Worm (Caenorhabditis elegans) whole organism, L4 larva: ENCODE measurements around the gene R04E5.7.

ENCODE experiments used
- D1046.2 ChIP-seq: fragments of 200-800 bp; sonication (Bioruptor generic); IDR thresholded peaks from 2 replicates; pipeline ENCODE4 v1.3.6; 2022; ENCODE audit warnings: missing genetic modification characterization, missing compliant biosample characterization
- F26F4.8 ChIP-seq: fragments of 200-800 bp; sonication (Bioruptor generic); conservative IDR thresholded peaks from 2 replicates; pipeline ENCODE4 v1.3.6; 2022; ENCODE audit warnings: missing genetic modification characterization, missing compliant biosample characterization
- F44E2.7 ChIP-seq: fragments of 200-800 bp; sonication (Bioruptor generic); IDR thresholded peaks from 2 replicates; pipeline ENCODE4 v2.1.2; 2022; ENCODE audit warnings: missing genetic modification characterization, missing compliant biosample characterization
- F49E8.2 ChIP-seq: sonication (generic microtip); optimal IDR thresholded peaks from 2 replicates; lab custom pipeline; 2016; ENCODE audit warnings: missing compliant biosample characterization, mild to moderate bottlenecking, missing genetic modification characterization, borderline replicate concordance
- T26A8.4 ChIP-seq: fragments of 200-800 bp; sonication (Bioruptor generic); IDR thresholded peaks from 2 replicates; pipeline ENCODE4 v1.3.6; 2022; ENCODE audit warnings: missing genetic modification characterization, missing compliant biosample characterization
- Y5F2A.4 ChIP-seq: fragments of 200-800 bp; sonication (Bioruptor generic); optimal IDR thresholded peaks from 2 replicates; lab custom pipeline; 2018; ENCODE audit warnings: mild to moderate bottlenecking, missing genetic modification characterization, missing compliant biosample characterization
- ZK546.5 ChIP-seq, 2 experiments: sonication (generic microtip); optimal IDR thresholded peaks; 2 replicates each; lab custom pipeline; 2017; ENCODE audit warnings: missing biosample characterization in 2 of 2, missing genetic modification characterization in 2 of 2
- ama-1 ChIP-seq: fragments of 150-350 bp; optimal IDR thresholded peaks from 2 replicates; lab custom pipeline; 2014; ENCODE audit warnings: inconsistent platforms, mixed read lengths
- arid-1 ChIP-seq: fragments of 200-800 bp; sonication (Bioruptor generic); conservative IDR thresholded peaks from 2 replicates; pipeline ENCODE4 v1.3.6; 2022; ENCODE audit warnings: missing genetic modification reagents, missing genetic modification characterization, missing compliant biosample characterization
- ceh-20 ChIP-seq: fragments of 200-800 bp; sonication (Bioruptor generic); IDR thresholded peaks from 2 replicates; pipeline ENCODE4 v1.3.6; 2022; ENCODE audit warnings: missing genetic modification reagents, missing genetic modification characterization, missing compliant biosample characterization
- ceh-28 ChIP-seq: fragments of 150-350 bp; optimal IDR thresholded peaks from 2 replicates; lab custom pipeline; 2014; ENCODE audit warnings: missing biosample characterization, missing genetic modification reagents, missing genetic modification characterization
- ceh-44 ChIP-seq: fragments of 200-800 bp; sonication (Bioruptor generic); IDR thresholded peaks from 2 replicates; pipeline ENCODE4 v1.3.6; 2022; ENCODE audit warnings: missing genetic modification reagents, missing genetic modification characterization, missing compliant biosample characterization
- ctbp-1 ChIP-seq: fragments of 200-800 bp; sonication (Bioruptor generic); IDR thresholded peaks from 2 replicates; pipeline ENCODE4 v1.3.6; 2022; ENCODE audit warnings: missing genetic modification reagents, missing genetic modification characterization, missing compliant biosample characterization
- daf-12 ChIP-seq: fragments of 150-350 bp; optimal IDR thresholded peaks from 2 replicates; lab custom pipeline; 2014; ENCODE audit warnings: missing biosample characterization, missing genetic modification reagents, missing genetic modification characterization
- daf-16 ChIP-seq, 3 experiments: sonication (generic microtip); optimal IDR thresholded peaks; 2 replicates each; lab custom pipeline; 2016 to 2017; ENCODE audit warnings: missing genetic modification characterization in 3 of 3, missing genetic modification reagents in 3 of 3, mild to moderate bottlenecking in 2 of 3, missing compliant biosample characterization in 2 of 3, missing biosample characterization in 1 of 3, moderate library complexity in 1 of 3
- daf-19 ChIP-seq: fragments of 200-800 bp; sonication (Bioruptor generic); conservative IDR thresholded peaks from 2 replicates; pipeline ENCODE4 v1.3.6; 2022; ENCODE audit warnings: missing genetic modification characterization, missing compliant biosample characterization
- dmd-8 ChIP-seq: fragments of 200-800 bp; sonication (Bioruptor generic); IDR thresholded peaks from 2 replicates; pipeline ENCODE4 v1.3.6; 2022; ENCODE audit warnings: missing genetic modification characterization, missing compliant biosample characterization
- dmd-9 ChIP-seq: fragments of 200-800 bp; sonication (Bioruptor generic); IDR thresholded peaks from 2 replicates; pipeline ENCODE4 v1.3.6; 2022; ENCODE audit warnings: missing genetic modification reagents, missing genetic modification characterization, missing compliant biosample characterization
- egl-43 ChIP-seq: fragments of 200-800 bp; sonication (Bioruptor generic); IDR thresholded peaks from 2 replicates; pipeline ENCODE4 v1.3.6; 2022; ENCODE audit warnings: missing genetic modification reagents, missing genetic modification characterization, missing compliant biosample characterization
- fos-1 ChIP-seq: fragments of 150-350 bp; optimal IDR thresholded peaks from 2 replicates; lab custom pipeline; 2014; ENCODE audit warnings: missing biosample characterization, missing genetic modification characterization
- hmg-1.1 ChIP-seq: fragments of 200-800 bp; sonication (Bioruptor generic); IDR thresholded peaks from 2 replicates; pipeline ENCODE4 v1.3.6; 2022; ENCODE audit warnings: missing genetic modification reagents, missing genetic modification characterization, missing compliant biosample characterization
- jun-1 ChIP-seq: fragments of 150-350 bp; optimal IDR thresholded peaks from 2 replicates; lab custom pipeline; 2014; ENCODE audit warnings: missing biosample characterization, missing genetic modification reagents, missing genetic modification characterization
- lin-1 ChIP-seq: fragments of 200-800 bp; sonication (Bioruptor generic); IDR thresholded peaks from 2 replicates; pipeline ENCODE4 v1.3.6; 2022; ENCODE audit warnings: missing genetic modification reagents, missing genetic modification characterization, missing compliant biosample characterization
- lir-3 ChIP-seq: sonication (generic microtip); optimal IDR thresholded peaks from 2 replicates; lab custom pipeline; 2016; ENCODE audit warnings: mild to moderate bottlenecking, missing genetic modification characterization, missing compliant biosample characterization
- lsy-2 ChIP-seq, 2 experiments: fragments of 150-350 bp in 1 of 2; sonication (generic microtip) in 1 of 2; optimal IDR thresholded peaks; 2 replicates each; lab custom pipeline; 2014 to 2017; ENCODE audit warnings: missing biosample characterization in 2 of 2, missing genetic modification characterization in 2 of 2
- madf-9 ChIP-seq: fragments of 200-800 bp; sonication (Bioruptor generic); conservative IDR thresholded peaks from 2 replicates; pipeline ENCODE4 v1.3.6; 2022; ENCODE audit warnings: missing genetic modification reagents, missing genetic modification characterization, missing compliant biosample characterization
- mdt-29 ChIP-seq: fragments of 200-800 bp; sonication (Bioruptor generic); IDR thresholded peaks from 2 replicates; pipeline ENCODE4 v1.3.6; 2022; ENCODE audit warnings: missing genetic modification reagents, missing genetic modification characterization, missing compliant biosample characterization
- mes-2 ChIP-seq: sonication (generic microtip); optimal IDR thresholded peaks from 2 replicates; lab custom pipeline; 2016; ENCODE audit warnings: missing genotype, mild to moderate bottlenecking, missing genetic modification characterization, missing compliant biosample characterization; ENCODE audit not compliant: poor library complexity, severe bottlenecking
- mxl-2 ChIP-seq: fragments of 200-800 bp; sonication (Bioruptor generic); conservative IDR thresholded peaks from 2 replicates; pipeline ENCODE4 v1.3.6; 2022; ENCODE audit warnings: missing genetic modification reagents, missing genetic modification characterization, missing compliant biosample characterization
- nhr-10 ChIP-seq: fragments of 150-350 bp; optimal IDR thresholded peaks from 2 replicates; lab custom pipeline; 2014; ENCODE audit warnings: missing biosample characterization, missing genetic modification characterization
- nhr-102 ChIP-seq: sonication (generic microtip); optimal IDR thresholded peaks from 2 replicates; lab custom pipeline; 2016; ENCODE audit warnings: mild to moderate bottlenecking, missing genetic modification characterization, moderate library complexity, missing compliant biosample characterization
- nhr-11 ChIP-seq: fragments of 150-350 bp; optimal IDR thresholded peaks from 2 replicates; lab custom pipeline; 2014; ENCODE audit warnings: missing biosample characterization, missing genetic modification characterization
- nhr-28 ChIP-seq: fragments of 150-350 bp; optimal IDR thresholded peaks from 2 replicates; lab custom pipeline; 2014; ENCODE audit warnings: missing biosample characterization, missing genetic modification characterization
- nhr-41 ChIP-seq: fragments of 200-800 bp; sonication (Bioruptor generic); IDR thresholded peaks from 2 replicates; pipeline ENCODE4 v1.3.6; 2022; ENCODE audit warnings: missing genetic modification reagents, missing genetic modification characterization, missing compliant biosample characterization
- nhr-48 ChIP-seq: sonication (generic microtip); optimal IDR thresholded peaks from 2 replicates; lab custom pipeline; 2016; ENCODE audit warnings: mild to moderate bottlenecking, missing genetic modification characterization, missing compliant biosample characterization
- nhr-77 ChIP-seq: fragments of 150-350 bp; optimal IDR thresholded peaks from 2 replicates; lab custom pipeline; 2014; ENCODE audit warnings: missing biosample characterization, missing genetic modification characterization
- pha-4 ChIP-seq, 2 experiments: fragments of 150-350 bp in 1 of 2; fragments of 200-800 bp in 1 of 2; sonication (Bioruptor generic) in 1 of 2; IDR thresholded peaks in 1 of 2; optimal IDR thresholded peaks in 1 of 2; 2 replicates each; pipeline versions ENCODE4 v1.3.6 to Lab custom; 2014 to 2022; ENCODE audit warnings: missing genetic modification characterization in 2 of 2, missing genetic modification reagents in 2 of 2, missing biosample characterization in 1 of 2, missing compliant biosample characterization in 1 of 2
- pqm-1 ChIP-seq: sonication (generic microtip); optimal IDR thresholded peaks from 2 replicates; lab custom pipeline; 2017; ENCODE audit warnings: missing biosample characterization, missing genetic modification characterization
- sdz-12 ChIP-seq: fragments of 200-800 bp; sonication (Bioruptor generic); optimal IDR thresholded peaks from 2 replicates; lab custom pipeline; 2018; ENCODE audit warnings: mild to moderate bottlenecking, missing genetic modification characterization, missing compliant biosample characterization
- spr-1 ChIP-seq: sonication (generic microtip); optimal IDR thresholded peaks from 2 replicates; lab custom pipeline; 2016; ENCODE audit warnings: mild to moderate bottlenecking, missing genetic modification characterization, missing compliant biosample characterization
- tag-97 ChIP-seq: fragments of 200-800 bp; sonication (Bioruptor generic); IDR thresholded peaks from 2 replicates; pipeline ENCODE4 v1.3.6; 2022; ENCODE audit warnings: missing genetic modification characterization, missing compliant biosample characterization
- tra-1 ChIP-seq: fragments of 200-800 bp; sonication (Bioruptor generic); IDR thresholded peaks from 2 replicates; pipeline ENCODE4 v1.3.6; 2022; ENCODE audit warnings: missing genetic modification reagents, missing genetic modification characterization, missing compliant biosample characterization
- vab-7 ChIP-seq: fragments of 200-800 bp; sonication (Bioruptor generic); IDR thresholded peaks from 2 replicates; pipeline ENCODE4 v1.3.6; 2022; ENCODE audit warnings: missing genetic modification reagents, missing genetic modification characterization, missing compliant biosample characterization
- zag-1 ChIP-seq: fragments of 150-350 bp; optimal IDR thresholded peaks from 2 replicates; lab custom pipeline; 2014; ENCODE audit warnings: missing biosample characterization, missing genetic modification characterization
- ztf-11 ChIP-seq: fragments of 150-350 bp; optimal IDR thresholded peaks from 2 replicates; lab custom pipeline; 2014; ENCODE audit warnings: missing biosample characterization, missing genetic modification characterization

Gene R04E5.7

ce11 chrX:8796699-8797282 is at the start of gene R04E5.7 (continued):
- TF ChIP-seq ceh-28 (tag; lab: Kevin White, UChicago) (no peak), spr-1 (tag; lab: Kevin White, UChicago) (no peak), ZK546.5 (tag; optimal IDR thresholded peaks at IDR 0.05; lab: Kevin White, UChicago) (no peak), sdz-12 (GFP tag; lab: Kevin White, UChicago) (no peak)

- TF ChIP-seq daf-12 (tag; lab: Kevin White, UChicago) (no peak), hmg-1.1 (GFP tag; lab: Robert Waterston, UW) (peak; percentile 71; the same call in 1 of the 2 replicates), pha-4 (GFP tag; IDR thresholded peaks at IDR 0.05; lab: Robert Waterston, UW) (peak; percentile 68; the same call in 1 of the 2 replicates), pha-4 (tag; optimal IDR thresholded peaks at IDR 0.05; lab: Kevin White, UChicago) (no peak), tra-1 (no peak), nhr-77 (tag; lab: Kevin White, UChicago) (peak; percentile 44), F49E8.2 (peak; percentile 11), F44E2.7 (GFP tag; lab: Robert Waterston, UW) (peak; percentile 80), ceh-44 (GFP tag; lab: Robert Waterston, UW) (no peak), lsy-2 (tag; optimal IDR thresholded peaks at IDR 0.05; lab: Kevin White, UChicago) (no peak), lin-1 (GFP tag; lab: Robert Waterston, UW) (peak; percentile 50), D1046.2 (GFP tag; lab: Robert Waterston, UW) (peak; percentile 63; the same call in 1 of the 2 replicates), nhr-11 (tag; lab: Kevin White, UChicago) (no peak), mdt-29 (GFP tag; lab: Robert Waterston, UW) (peak; percentile 54; the same call in 1 of the 2 replicates), daf-16 (GFP tag; optimal IDR thresholded peaks at IDR 0.05; lab: Kevin White, UChicago) (no peak), daf-16 (tag; optimal IDR thresholded peaks at IDR 0.05; lab: Kevin White, UChicago) (no peak), lir-3 (tag; lab: Kevin White, UChicago) (peak; percentile 8), dmd-9 (0 out of 2 replicates have a peak, but pooled peaks have one; percentile 34), daf-19 (0 out of 2 replicates have a peak, but pooled peaks have one; percentile 44), Y5F2A.4 (GFP tag; lab: Kevin White, UChicago) (peak; percentile 31), ceh-20 (GFP tag; lab: Robert Waterston, UW) (no peak), fos-1 (tag; lab: Kevin White, UChicago) (no peak), ama-1 (lab: Kevin White, UChicago) (no peak), egl-43 (GFP tag; lab: Robert Waterston, UW) (peak; percentile 87; the same call in 1 of the 2 replicates), ztf-11 (tag; lab: Kevin White, UChicago) (no peak), nhr-28 (tag; lab: Kevin White, UChicago) (peak; percentile 69), nhr-102 (tag; lab: Kevin White, UChicago) (no peak), jun-1 (tag; lab: Kevin White, UChicago) (no peak), vab-7 (peak; percentile 66), T26A8.4 (peak; percentile 81), arid-1 (GFP tag; lab: Robert Waterston, UW) (peak; percentile 72), mes-2 (tag; lab: Kevin White, UChicago) (peak; percentile 18), mxl-2 (GFP tag; lab: Robert Waterston, UW) (peak; percentile 40; the same call in 1 of the 2 replicates), ctbp-1 (GFP tag; lab: Robert Waterston, UW) (peak; percentile 74), nhr-48 (tag; lab: Kevin White, UChicago) (peak; percentile 48), F26F4.8 (GFP tag; lab: Robert Waterston, UW) (peak; percentile 67; the same call in 1 of the 2 replicates), pqm-1 (tag; lab: Kevin White, UChicago) (peak; percentile 75), zag-1 (no peak), tag-97 (GFP tag; lab: Robert Waterston, UW) (no peak), dmd-8 (peak; percentile 86; the same call in 1 of the 2 replicates), madf-9 (peak; percentile 73; the same call in 1 of the 2 replicates), nhr-41 (GFP tag; lab: Robert Waterston, UW) (no peak), nhr-10 (tag; lab: Kevin White, UChicago) (no peak)
These were observed 49.6 kb upstream of the R04E5.7 start, which contains the start of gene C28G1.10 for ce11 chrX:8846447-8847237. C28G1.10 (plus strand) TSS chrX:8847122.
